Worm (Caenorhabditis elegans) whole organism, early embryonic: ENCODE data around the gene F40A3.3.

Experiments
- B0310.2 ChIP-seq: sonication (generic microtip); optimal IDR thresholded peaks from 2 replicates; lab custom pipeline; 2016; ENCODE audit warnings: mild to moderate bottlenecking, missing genetic modification characterization, missing compliant biosample characterization
- F13C5.2 ChIP-seq: sonication (generic microtip); optimal IDR thresholded peaks from 2 replicates; lab custom pipeline; 2017; ENCODE audit warnings: mild to moderate bottlenecking, missing genetic modification characterization, inconsistent platforms, missing compliant biosample characterization
- aly-1 ChIP-seq: sonication (generic microtip); optimal IDR thresholded peaks from 2 replicates; lab custom pipeline; 2016; ENCODE audit warnings: missing genetic modification characterization, missing compliant biosample characterization
- ama-1 ChIP-seq: fragments of 150-350 bp; optimal IDR thresholded peaks from 2 replicates; lab custom pipeline; 2014
- ceh-13 ChIP-seq: fragments of 200-800 bp; sonication (Bioruptor generic); optimal IDR thresholded peaks from 2 replicates; lab custom pipeline; 2018; ENCODE audit warnings: mild to moderate bottlenecking, missing genetic modification characterization, missing compliant biosample characterization
- ceh-36 ChIP-seq: sonication (generic microtip); optimal IDR thresholded peaks from 2 replicates; lab custom pipeline; 2016; ENCODE audit warnings: missing genetic modification characterization, inconsistent platforms, missing compliant biosample characterization
- ets-7 ChIP-seq: sonication (generic microtip); optimal IDR thresholded peaks from 2 replicates; lab custom pipeline; 2016; ENCODE audit warnings: missing genotype, missing genetic modification characterization, missing compliant biosample characterization
- flt-1 ChIP-seq: fragments of 200-800 bp; sonication (Bioruptor generic); IDR thresholded peaks from 2 replicates; pipeline ENCODE4 v1.3.6; 2022; ENCODE audit warnings: missing genetic modification characterization, missing compliant biosample characterization
- hmbx-1 ChIP-seq: sonication (generic microtip); optimal IDR thresholded peaks from 2 replicates; lab custom pipeline; 2016; ENCODE audit warnings: mild to moderate bottlenecking, missing genetic modification characterization, missing compliant biosample characterization
- hmg-4 ChIP-seq: fragments of 200-800 bp; sonication (Bioruptor generic); optimal IDR thresholded peaks from 2 replicates; lab custom pipeline; 2018; ENCODE audit warnings: mild to moderate bottlenecking, missing genetic modification characterization, missing compliant biosample characterization
- hnd-1 ChIP-seq: sonication (generic microtip); optimal IDR thresholded peaks from 2 replicates; lab custom pipeline; 2016; ENCODE audit warnings: missing genetic modification characterization, missing compliant biosample characterization
- pes-1 ChIP-seq: fragments of 200-800 bp; sonication (Bioruptor generic); IDR thresholded peaks from 2 replicates; pipeline ENCODE4 v1.3.6; 2022; ENCODE audit warnings: missing genetic modification reagents, missing genetic modification characterization, missing compliant biosample characterization
- scrt-1 ChIP-seq: fragments of 200-800 bp; sonication (Bioruptor generic); IDR thresholded peaks from 2 replicates; pipeline ENCODE4 v1.3.6; 2022; ENCODE audit warnings: missing genetic modification characterization, missing compliant biosample characterization
- sea-1 ChIP-seq: fragments of 200-800 bp; sonication (Bioruptor generic); conservative IDR thresholded peaks from 2 replicates; pipeline ENCODE4 v1.3.6; 2022; ENCODE audit warnings: missing genetic modification characterization, missing compliant biosample characterization
- tbx-11 ChIP-seq: fragments of 200-800 bp; sonication (Bioruptor generic); IDR thresholded peaks from 2 replicates; pipeline ENCODE4 v1.3.6; 2022; ENCODE audit warnings: missing genetic modification characterization, missing compliant biosample characterization
- tbx-37 ChIP-seq: fragments of 200-800 bp; sonication (Bioruptor generic); conservative IDR thresholded peaks from 2 replicates; pipeline ENCODE4 v1.3.6; 2022; ENCODE audit warnings: missing genetic modification reagents, missing genetic modification characterization, missing compliant biosample characterization
- tra-4 ChIP-seq: sonication (generic microtip); optimal IDR thresholded peaks from 2 replicates; lab custom pipeline; 2017; ENCODE audit warnings: missing genetic modification characterization, missing compliant biosample characterization

Gene F40A3.3

ce11 chrV:7848251-7848650, 29.0 kb upstream of the F40A3.3 start:
- TF ChIP-seq sea-1 (GFP tag; lab: Robert Waterston, UW) (0 out of 2 replicates have a peak, but pooled peaks have one; percentile 7), pes-1 (GFP tag; lab: Robert Waterston, UW) (no peak), tra-4 (tag; lab: Kevin White, UChicago) (no peak), hmbx-1 (tag; lab: Kevin White, UChicago) (no peak), hmg-4 (peak; percentile 1), tbx-11 (GFP tag; lab: Robert Waterston, UW) (no peak), ceh-13 (GFP tag; lab: Kevin White, UChicago) (no peak), tbx-37 (GFP tag; lab: Robert Waterston, UW) (no peak), F13C5.2 (tag; lab: Kevin White, UChicago) (no peak), ceh-36 (no peak), flt-1 (GFP tag; lab: Robert Waterston, UW) (no peak), scrt-1 (GFP tag; lab: Robert Waterston, UW) (0 out of 2 replicates have a peak, but pooled peaks have one; percentile 7), ets-7 (tag; lab: Kevin White, UChicago) (no peak), B0310.2 (tag; lab: Kevin White, UChicago) (no peak), hnd-1 (no peak)

ce11 chrV:7852078-7852477, 25.2 kb upstream of the F40A3.3 start:
- TF ChIP-seq tbx-37 (GFP tag; lab: Robert Waterston, UW) (no peak), scrt-1 (GFP tag; lab: Robert Waterston, UW) (no peak), pes-1 (GFP tag; lab: Robert Waterston, UW) (no peak), hnd-1 (no peak), ets-7 (tag; lab: Kevin White, UChicago) (no peak), tra-4 (tag; lab: Kevin White, UChicago) (no peak), aly-1 (no peak), F13C5.2 (tag; lab: Kevin White, UChicago) (no peak), ceh-13 (GFP tag; lab: Kevin White, UChicago) (no peak), ama-1 (no peak), B0310.2 (tag; lab: Kevin White, UChicago) (no peak), ceh-36 (no peak), hmg-4 (no peak), hmbx-1 (tag; lab: Kevin White, UChicago) (no peak), flt-1 (GFP tag; lab: Robert Waterston, UW) (no peak), tbx-11 (GFP tag; lab: Robert Waterston, UW) (no peak), sea-1 (GFP tag; lab: Robert Waterston, UW) (no peak)

- TF ChIP-seq F13C5.2 (tag; lab: Kevin White, UChicago): no peak
- TF ChIP-seq scrt-1 (GFP tag; lab: Robert Waterston, UW): no peak
- no peak for TF ChIP-seq tra-4 (tag; lab: Kevin White, UChicago)
- TF ChIP-seq ama-1: no peak
- TF ChIP-seq tbx-11 (GFP tag; lab: Robert Waterston, UW): no peak
- no peak for TF ChIP-seq ceh-36
- no peak for TF ChIP-seq hmbx-1 (tag; lab: Kevin White, UChicago)
- TF ChIP-seq flt-1 (GFP tag; lab: Robert Waterston, UW): no peak
- no peak for TF ChIP-seq pes-1 (GFP tag; lab: Robert Waterston, UW)
- no peak for TF ChIP-seq aly-1
- TF ChIP-seq ceh-13 (GFP tag; lab: Kevin White, UChicago): no peak
- TF ChIP-seq ets-7 (tag; lab: Kevin White, UChicago): no peak
- TF ChIP-seq hnd-1: no peak
- no peak for TF ChIP-seq tbx-37 (GFP tag; lab: Robert Waterston, UW)
- no peak for TF ChIP-seq hmg-4
- no peak for TF ChIP-seq sea-1 (GFP tag; lab: Robert Waterston, UW)
- TF ChIP-seq B0310.2 (tag; lab: Kevin White, UChicago): no peak
Measured at ce11 chrV:7853900-7854299, 23.3 kb upstream of the F40A3.3 start.

- TF ChIP-seq F13C5.2 (tag; lab: Kevin White, UChicago) (peak; percentile 75), B0310.2 (tag; lab: Kevin White, UChicago) (no peak), hmg-4 (peak; percentile 25)
Measured at ce11 chrV:7854603-7855002, 22.6 kb upstream of the F40A3.3 start, which contains the start of the genes C37C3.9 and C37C3.18. TSS of gene C37C3.9 (minus strand) at chrV:7854700. TSS of gene C37C3.18 (plus strand) at chrV:7854993.

ce11 chrV:7855382-7855994, 21.8 kb upstream of the F40A3.3 start, which contains the start of gene C37C3.2:
TSS of gene C37C3.2 (plus strand) at chrV:7855944.
- TF ChIP-seq ama-1 (no peak), ceh-36 (no peak), scrt-1 (GFP tag; lab: Robert Waterston, UW) (no peak), tra-4 (tag; lab: Kevin White, UChicago) (no peak), tbx-37 (GFP tag; lab: Robert Waterston, UW) (no peak), hmg-4 (no peak), ets-7 (tag; lab: Kevin White, UChicago) (no peak), aly-1 (no peak), sea-1 (GFP tag; lab: Robert Waterston, UW) (no peak), pes-1 (GFP tag; lab: Robert Waterston, UW) (no peak), tbx-11 (GFP tag; lab: Robert Waterston, UW) (no peak), B0310.2 (tag; lab: Kevin White, UChicago) (no peak)

- TF ChIP-seq ceh-36 (no peak), hnd-1 (no peak), pes-1 (GFP tag; lab: Robert Waterston, UW) (no peak)
Measured at ce11 chrV:7856641-7857040, 20.6 kb upstream of the F40A3.3 start.

ce11 chrV:7857931-7858330, 19.3 kb upstream of the F40A3.3 start, which contains the start of gene C37C3.1:
TSS of gene C37C3.1 (plus strand) at chrV:7857963.
- TF ChIP-seq ceh-36 (no peak), ets-7 (tag; lab: Kevin White, UChicago) (no peak), scrt-1 (GFP tag; lab: Robert Waterston, UW) (no peak), ama-1 (no peak), pes-1 (GFP tag; lab: Robert Waterston, UW) (no peak), hnd-1 (no peak), tra-4 (tag; lab: Kevin White, UChicago) (no peak), F13C5.2 (tag; lab: Kevin White, UChicago) (no peak), sea-1 (GFP tag; lab: Robert Waterston, UW) (no peak), flt-1 (GFP tag; lab: Robert Waterston, UW) (no peak), tbx-11 (GFP tag; lab: Robert Waterston, UW) (no peak), ceh-13 (GFP tag; lab: Kevin White, UChicago) (no peak), B0310.2 (tag; lab: Kevin White, UChicago) (no peak), aly-1 (no peak), hmbx-1 (tag; lab: Kevin White, UChicago) (no peak), tbx-37 (GFP tag; lab: Robert Waterston, UW) (no peak), hmg-4 (no peak)
